Fruit fly (Drosophila melanogaster) whole organism, wandering third instar larva: ENCODE data around the gene CG4053.

ENCODE experiments used
- Dfd ChIP-seq: fragments of >200 bp; optimal IDR thresholded peaks from 2 replicates; lab custom pipeline; 2017; ENCODE audit warnings: missing biosample characterization, missing genetic modification characterization
- HLH106 ChIP-seq: fragments of 200-800 bp; optimal IDR thresholded peaks from 3 replicates; lab custom pipeline; 2019; ENCODE audit warnings: missing biosample characterization, mild to moderate bottlenecking, missing genetic modification characterization, moderate library complexity
- Hnf4 ChIP-seq: fragments of 200-800 bp; sonication (Bioruptor generic); optimal IDR thresholded peaks from 2 replicates; lab custom pipeline; 2016; ENCODE audit warnings: missing biosample characterization, mild to moderate bottlenecking, missing genetic modification characterization
- Hr83 ChIP-seq: fragments of 200-300 bp; sonication (Bioruptor generic); optimal IDR thresholded peaks from 2 replicates; lab custom pipeline; 2016; ENCODE audit warnings: missing biosample characterization, mild to moderate bottlenecking, missing genetic modification characterization, moderate library complexity; ENCODE audit not compliant: poor library complexity, severe bottlenecking
- Jra ChIP-seq: sonication (Bioruptor generic); optimal IDR thresholded peaks from 2 replicates; lab custom pipeline; 2016; ENCODE audit warnings: missing biosample characterization, missing genetic modification characterization
- Mio ChIP-seq: sonication (Bioruptor generic); optimal IDR thresholded peaks from 2 replicates; lab custom pipeline; 2016; ENCODE audit warnings: missing biosample characterization, missing genetic modification characterization
- N ChIP-seq: fragments of >200 bp; optimal IDR thresholded peaks from 2 replicates; lab custom pipeline; 2018; ENCODE audit warnings: missing biosample characterization, missing external identifiers, missing genetic modification characterization
- Rel ChIP-seq, 2 experiments: fragments of 200-800 bp; sonication (Bioruptor generic) in 1 of 2; optimal IDR thresholded peaks; 2 replicates in 1 of 2; 3 replicates in 1 of 2; lab custom pipeline; 2016 to 2019; ENCODE audit warnings: mild to moderate bottlenecking in 2 of 2, missing biosample characterization in 2 of 2, missing genetic modification characterization in 2 of 2, moderate library complexity in 1 of 2
- Sp1 ChIP-seq: fragments of 200-800 bp; sonication (Bioruptor generic); optimal IDR thresholded peaks from 3 replicates; lab custom pipeline; 2019; ENCODE audit warnings: missing biosample characterization, mild to moderate bottlenecking, missing genetic modification characterization, moderate library complexity
- Vsx2 ChIP-seq: fragments of 200-300, 225-300 bp; sonication (Bioruptor generic); optimal IDR thresholded peaks from 2 replicates; lab custom pipeline; 2018; ENCODE audit warnings: missing biosample characterization, missing genetic modification characterization; ENCODE audit not compliant: partially characterized antibody
- dl ChIP-seq, 2 experiments: fragments of 175-275, 200-275 bp in 1 of 2; fragments of 200-275 bp in 1 of 2; sonication (Bioruptor generic); optimal IDR thresholded peaks; lab custom pipeline; 2018; ENCODE audit warnings: mild to moderate bottlenecking in 2 of 2, missing biosample characterization in 2 of 2, missing genetic modification characterization in 2 of 2, moderate library complexity in 2 of 2; ENCODE audit not compliant: partially characterized antibody in 2 of 2, insufficient read depth in 1 of 2
- h ChIP-seq: fragments of 200-800 bp; sonication (Bioruptor generic); optimal IDR thresholded peaks from 3 replicates; lab custom pipeline; 2016; ENCODE audit warnings: missing biosample characterization, mild to moderate bottlenecking, missing genetic modification characterization
- jim ChIP-seq: fragments of 175-275, 200-325 bp; sonication (Bioruptor generic); optimal IDR thresholded peaks from 2 replicates; lab custom pipeline; 2016; ENCODE audit warnings: missing biosample characterization, mild to moderate bottlenecking, missing genetic modification characterization
- rgr ChIP-seq: fragments of 200-800 bp; sonication (Bioruptor generic); optimal IDR thresholded peaks from 3 replicates; lab custom pipeline; 2016; ENCODE audit warnings: missing biosample characterization, mild to moderate bottlenecking, missing genetic modification characterization
- tai ChIP-seq: sonication (Bioruptor generic); optimal IDR thresholded peaks from 2 replicates; lab custom pipeline; 2016; ENCODE audit warnings: missing biosample characterization, missing genetic modification characterization

The CG4053 gene

DNA sequence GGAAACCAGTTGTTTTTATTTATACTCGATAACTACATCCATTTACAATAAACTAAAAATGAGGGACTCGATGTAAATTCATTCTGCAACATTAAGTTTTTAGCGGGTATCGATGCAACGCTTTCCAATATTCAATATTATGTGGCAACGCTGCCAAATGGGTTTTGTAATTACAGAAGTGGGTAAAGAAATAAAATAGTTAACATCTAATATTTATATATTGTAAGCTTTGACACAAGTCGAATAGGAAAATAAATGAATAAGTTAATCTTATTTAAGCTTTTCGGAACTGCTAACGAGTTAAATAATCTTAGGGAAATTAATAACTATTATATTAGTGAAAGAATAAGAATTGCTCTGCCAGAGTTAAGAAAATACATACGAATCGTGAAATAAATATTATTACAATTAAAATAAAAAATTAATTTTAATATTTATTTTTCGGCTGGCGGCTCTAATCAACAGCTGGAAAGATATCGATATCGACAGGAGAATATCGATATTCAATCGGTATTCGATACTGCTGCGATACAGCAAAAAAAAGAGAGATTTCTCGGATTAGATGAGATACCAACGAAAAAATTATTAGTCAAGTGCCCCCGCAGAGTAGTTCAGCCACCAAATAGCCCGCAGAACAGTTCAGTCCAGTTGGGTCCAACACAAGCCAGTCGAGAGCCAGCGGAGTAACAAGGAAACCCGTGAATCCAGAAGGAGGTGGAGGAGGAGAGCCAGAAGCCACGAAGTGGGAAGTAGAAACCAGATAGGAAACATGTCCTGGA, 46.8 kb downstream of the CG4053 start, which contains the start of gene GckIII:
Gene GckIII, plus strand, starts transcription at position 485 of the 779 bp plus-strand sequence.
- TF ChIP-seq Rel (GFP tag; optimal IDR thresholded peaks at IDR 0.05; lab: Kevin White, UChicago) (no peak), Rel (tag; optimal IDR thresholded peaks at IDR 0.05; lab: Kevin White, UChicago) (peak; percentile 5), HLH106 (tag; lab: Kevin White, UChicago) (no peak)

DNA sequence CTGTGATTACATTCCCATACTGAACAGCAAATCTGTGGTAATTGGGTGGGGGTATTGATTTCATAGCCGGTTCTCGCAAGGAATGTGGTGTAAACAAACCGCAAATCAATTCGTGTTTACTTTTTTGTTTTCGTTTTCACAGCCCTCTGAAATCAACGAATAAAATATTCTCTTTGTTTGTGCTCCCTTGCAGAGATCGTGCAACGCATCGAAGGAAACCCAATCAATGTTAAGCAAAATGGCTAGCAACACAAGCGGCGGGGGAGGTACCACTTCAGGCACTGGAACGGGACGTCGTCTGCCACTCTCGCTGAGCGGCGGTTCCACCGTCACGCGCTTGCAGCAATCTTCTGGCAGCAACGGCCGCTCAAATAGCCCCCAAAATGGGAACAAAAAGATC, 49.5 kb downstream of the CG4053 start:
- no peak for TF ChIP-seq N (GFP tag; lab: Kevin White, UChicago)
- TF ChIP-seq Dfd, result no peak
- TF ChIP-seq Hr83 (GFP tag; lab: Kevin White, UChicago), result no peak
- no peak for TF ChIP-seq h (GFP tag; lab: Kevin White, UChicago)
- no peak for TF ChIP-seq dl (GFP tag; optimal IDR thresholded peaks at IDR 0.05; lab: Kevin White, UChicago; ENCODE audit: insufficient read depth in 1 of 2, partially characterized antibody in 2 of 2)
- TF ChIP-seq Mio, result no peak
- TF ChIP-seq Vsx2 (GFP tag; lab: Kevin White, UChicago), result no peak
- TF ChIP-seq Hnf4 (GFP tag; lab: Kevin White, UChicago), result no peak
- no peak for TF ChIP-seq Jra
- no peak for TF ChIP-seq jim (GFP tag; lab: Kevin White, UChicago)
- TF ChIP-seq tai (GFP tag; lab: Kevin White, UChicago), result no peak

DNA sequence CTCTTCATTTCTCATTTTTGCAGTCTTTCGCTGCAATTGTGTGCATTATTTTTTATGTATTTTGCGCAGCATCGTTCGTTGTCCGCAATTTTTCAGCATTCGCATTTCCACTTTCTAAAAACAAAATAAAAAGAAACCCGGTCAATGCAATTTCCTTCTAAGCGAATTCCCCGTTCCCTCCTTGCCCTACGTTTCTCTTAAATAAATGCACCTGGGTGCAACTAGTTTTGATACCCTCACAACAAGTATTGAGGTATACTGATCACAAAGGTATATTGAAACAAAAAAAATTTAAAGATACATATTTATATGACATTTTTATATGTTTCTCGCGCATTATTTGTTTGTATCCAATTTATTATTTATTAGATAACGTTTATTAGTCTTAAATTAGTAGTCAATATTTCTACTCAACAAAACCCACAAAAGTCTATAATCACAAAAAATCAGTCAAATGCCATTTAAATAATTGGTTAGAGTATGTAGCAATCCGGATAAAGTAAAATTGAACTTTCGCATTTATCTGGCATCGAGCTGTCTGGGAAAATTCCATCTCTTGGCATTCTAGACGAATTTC, 50.6 kb downstream of the CG4053 start:
- no peak for TF ChIP-seq rgr (GFP tag; lab: Kevin White, UChicago)
- peak; percentile 18 for TF ChIP-seq HLH106 (tag; lab: Kevin White, UChicago)
- no peak for TF ChIP-seq Vsx2 (GFP tag; lab: Kevin White, UChicago)
- TF ChIP-seq Sp1 (GFP tag; lab: Kevin White, UChicago), result peak; percentile 4
